Worm (Caenorhabditis elegans) whole organism, L3 larva: ENCODE data around the gene F07H5.10.

ENCODE experiments used
- ama-1 ChIP-seq: fragments of 150-350 bp; optimal IDR thresholded peaks from 2 replicates; lab custom pipeline; 2018
- fkh-10 ChIP-seq: sonication (generic microtip); optimal IDR thresholded peaks from 2 replicates; lab custom pipeline; 2017; ENCODE audit warnings: missing biosample characterization, missing genetic modification reagents, missing genetic modification characterization
- jun-1 ChIP-seq: fragments of 150-350 bp; optimal IDR thresholded peaks from 2 replicates; lab custom pipeline; 2014; ENCODE audit warnings: missing biosample characterization, missing genetic modification reagents, missing genetic modification characterization
- lin-39 ChIP-seq: fragments of 150-350 bp; optimal IDR thresholded peaks from 2 replicates; lab custom pipeline; 2018; ENCODE audit warnings: missing biosample characterization, missing genetic modification reagents, missing genetic modification characterization
- nfya-1 ChIP-seq: sonication (generic microtip); optimal IDR thresholded peaks from 2 replicates; lab custom pipeline; 2017; ENCODE audit warnings: missing genetic modification characterization, mild to moderate bottlenecking, missing compliant biosample characterization, antibody characterized with exemption, moderate library complexity; ENCODE audit not compliant: insufficient read depth
- nhr-25 ChIP-seq: sonication (generic microtip); optimal IDR thresholded peaks from 2 replicates; lab custom pipeline; 2017; ENCODE audit warnings: missing biosample characterization, missing genetic modification characterization
- nhr-77 ChIP-seq: fragments of 150-350 bp; optimal IDR thresholded peaks from 2 replicates; lab custom pipeline; 2014; ENCODE audit warnings: missing biosample characterization, missing genetic modification characterization

ce11 chrII:8813659-8814058 is 5.3 kb upstream of the F07H5.10 start:
- TF ChIP-seq jun-1 (tag; lab: Kevin White, UChicago) (peak; percentile 61), lin-39 (peak; percentile 22), nfya-1 (peak; percentile 21), fkh-10 (GFP tag; lab: Kevin White, UChicago) (no peak), ama-1 (lab: Kevin White, UChicago) (no peak), nhr-25 (peak; percentile 73), nhr-77 (no peak)
